Fruit fly (Drosophila melanogaster) whole organism, embryonic: ENCODE data around the gene CG8176.

Experiments used
- CG5180 ChIP-seq: fragments of 200-800 bp; sonication (Bioruptor generic); optimal IDR thresholded peaks from 3 replicates; lab custom pipeline; 2017; ENCODE audit warnings: missing biosample characterization, missing genetic modification characterization, mild to moderate bottlenecking, moderate library complexity, missing genetic modification reagents
- CG6654 ChIP-seq: fragments of 200-800 bp; sonication (Bioruptor generic); optimal IDR thresholded peaks from 2 replicates; lab custom pipeline; 2017; ENCODE audit warnings: missing biosample characterization, mild to moderate bottlenecking, missing genetic modification characterization
- h ChIP-seq: fragments of >200 bp; optimal IDR thresholded peaks from 2 replicates; lab custom pipeline; 2017
- onecut ChIP-seq: fragments of 200-800 bp; sonication (Bioruptor generic); IDR thresholded peaks from 2 replicates; pipeline ENCODE4 v1.3.6; 2022; ENCODE audit warnings: missing biosample characterization, missing genetic modification characterization

- no peak for TF ChIP-seq onecut (GFP tag; lab: Robert Waterston, UW)
- TF ChIP-seq h (lab: Kevin White, UChicago): no peak
- no peak for TF ChIP-seq CG5180 (GFP tag; lab: Kevin White, UChicago)
- no peak for TF ChIP-seq CG6654 (GFP tag; lab: Kevin White, UChicago)
Observed at dm6 chr3R:9571523-9571922, 55.7 kb downstream of the CG8176 start, which contains the start of gene CG9396.
